Worm (Caenorhabditis elegans) whole organism, early embryonic: Measurements from ENCODE around the gene srsx-29.

Experiments
- B0310.2 ChIP-seq: sonication (generic microtip); optimal IDR thresholded peaks from 2 replicates; lab custom pipeline; 2016; ENCODE audit warnings: mild to moderate bottlenecking, missing genetic modification characterization, missing compliant biosample characterization
- F13C5.2 ChIP-seq: sonication (generic microtip); optimal IDR thresholded peaks from 2 replicates; lab custom pipeline; 2017; ENCODE audit warnings: mild to moderate bottlenecking, missing genetic modification characterization, inconsistent platforms, missing compliant biosample characterization
- aly-1 ChIP-seq: sonication (generic microtip); optimal IDR thresholded peaks from 2 replicates; lab custom pipeline; 2016; ENCODE audit warnings: missing genetic modification characterization, missing compliant biosample characterization
- ama-1 ChIP-seq: fragments of 150-350 bp; optimal IDR thresholded peaks from 2 replicates; lab custom pipeline; 2014
- ceh-13 ChIP-seq: fragments of 200-800 bp; sonication (Bioruptor generic); optimal IDR thresholded peaks from 2 replicates; lab custom pipeline; 2018; ENCODE audit warnings: mild to moderate bottlenecking, missing genetic modification characterization, missing compliant biosample characterization
- ceh-36 ChIP-seq: sonication (generic microtip); optimal IDR thresholded peaks from 2 replicates; lab custom pipeline; 2016; ENCODE audit warnings: missing genetic modification characterization, inconsistent platforms, missing compliant biosample characterization
- ets-7 ChIP-seq: sonication (generic microtip); optimal IDR thresholded peaks from 2 replicates; lab custom pipeline; 2016; ENCODE audit warnings: missing genotype, missing genetic modification characterization, missing compliant biosample characterization
- flt-1 ChIP-seq: fragments of 200-800 bp; sonication (Bioruptor generic); IDR thresholded peaks from 2 replicates; pipeline ENCODE4 v1.3.6; 2022; ENCODE audit warnings: missing genetic modification characterization, missing compliant biosample characterization
- hmbx-1 ChIP-seq: sonication (generic microtip); optimal IDR thresholded peaks from 2 replicates; lab custom pipeline; 2016; ENCODE audit warnings: mild to moderate bottlenecking, missing genetic modification characterization, missing compliant biosample characterization
- hmg-4 ChIP-seq: fragments of 200-800 bp; sonication (Bioruptor generic); optimal IDR thresholded peaks from 2 replicates; lab custom pipeline; 2018; ENCODE audit warnings: mild to moderate bottlenecking, missing genetic modification characterization, missing compliant biosample characterization
- hnd-1 ChIP-seq: sonication (generic microtip); optimal IDR thresholded peaks from 2 replicates; lab custom pipeline; 2016; ENCODE audit warnings: missing genetic modification characterization, missing compliant biosample characterization
- pes-1 ChIP-seq: fragments of 200-800 bp; sonication (Bioruptor generic); IDR thresholded peaks from 2 replicates; pipeline ENCODE4 v1.3.6; 2022; ENCODE audit warnings: missing genetic modification reagents, missing genetic modification characterization, missing compliant biosample characterization
- scrt-1 ChIP-seq: fragments of 200-800 bp; sonication (Bioruptor generic); IDR thresholded peaks from 2 replicates; pipeline ENCODE4 v1.3.6; 2022; ENCODE audit warnings: missing genetic modification characterization, missing compliant biosample characterization
- sea-1 ChIP-seq: fragments of 200-800 bp; sonication (Bioruptor generic); conservative IDR thresholded peaks from 2 replicates; pipeline ENCODE4 v1.3.6; 2022; ENCODE audit warnings: missing genetic modification characterization, missing compliant biosample characterization
- tbx-11 ChIP-seq: fragments of 200-800 bp; sonication (Bioruptor generic); IDR thresholded peaks from 2 replicates; pipeline ENCODE4 v1.3.6; 2022; ENCODE audit warnings: missing genetic modification characterization, missing compliant biosample characterization
- tbx-37 ChIP-seq: fragments of 200-800 bp; sonication (Bioruptor generic); conservative IDR thresholded peaks from 2 replicates; pipeline ENCODE4 v1.3.6; 2022; ENCODE audit warnings: missing genetic modification reagents, missing genetic modification characterization, missing compliant biosample characterization
- tra-4 ChIP-seq: sonication (generic microtip); optimal IDR thresholded peaks from 2 replicates; lab custom pipeline; 2017; ENCODE audit warnings: missing genetic modification characterization, missing compliant biosample characterization

srsx-29 gene

DNA sequence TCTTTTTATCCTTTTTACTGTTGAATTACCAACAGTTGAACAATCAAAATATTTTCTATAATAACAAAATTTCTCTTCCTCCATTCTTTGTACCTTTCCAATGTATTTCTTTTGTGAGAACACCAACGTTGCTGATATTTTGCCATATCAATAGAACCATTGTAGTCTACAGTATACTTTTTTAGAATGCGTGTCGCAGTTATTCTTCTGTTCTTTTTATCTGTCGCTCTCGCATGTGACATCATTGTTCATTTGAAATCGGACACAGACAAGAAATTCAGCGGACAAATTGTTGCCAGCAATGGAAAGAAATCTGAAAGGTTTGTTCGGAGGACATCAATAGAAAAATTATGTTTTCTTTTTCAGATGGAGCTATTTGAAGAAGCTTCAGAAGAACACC, 47.1 kb downstream of the srsx-29 start, which contains the start of gene ZK856.7:
Gene ZK856.7 (plus strand): TSS at position 186 of the 400 bp plus-strand sequence.
- TF ChIP-seq F13C5.2 (no peak), flt-1 (GFP tag; lab: Robert Waterston, UW) (no peak), aly-1 (tag; lab: Kevin White, UChicago) (no peak), hmg-4 (GFP tag; lab: Kevin White, UChicago) (no peak), B0310.2 (tag; lab: Kevin White, UChicago) (no peak), tbx-11 (no peak), hnd-1 (tag; lab: Kevin White, UChicago) (no peak), tra-4 (tag; lab: Kevin White, UChicago) (no peak), hmbx-1 (tag; lab: Kevin White, UChicago) (no peak), ceh-36 (no peak), pes-1 (GFP tag; lab: Robert Waterston, UW) (no peak), ets-7 (no peak), sea-1 (no peak), ceh-13 (GFP tag; lab: Kevin White, UChicago) (no peak), scrt-1 (GFP tag; lab: Robert Waterston, UW) (no peak), ama-1 (lab: Kevin White, UChicago) (no peak), tbx-37 (GFP tag; lab: Robert Waterston, UW) (no peak)

DNA sequence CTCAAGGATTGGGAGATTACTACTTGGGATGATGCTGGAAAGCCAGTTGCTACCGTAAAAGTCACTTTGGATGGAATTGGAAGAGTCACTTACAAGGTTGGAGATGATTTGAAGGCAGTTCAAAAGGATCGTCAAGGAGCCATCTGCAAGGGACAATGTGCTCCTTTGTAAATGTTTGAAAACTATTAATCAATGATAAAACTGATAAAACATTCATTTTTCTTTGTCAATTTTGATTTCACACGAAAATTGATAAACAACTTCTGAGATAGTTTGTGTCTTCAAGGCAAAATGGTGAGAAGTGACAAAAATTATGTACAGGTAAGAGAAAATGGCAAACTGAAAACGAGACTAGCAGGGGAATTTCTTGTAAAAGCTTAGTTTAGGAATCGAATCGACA, 47.5 kb downstream of the srsx-29 start:
- no peak for TF ChIP-seq tbx-11

DNA sequence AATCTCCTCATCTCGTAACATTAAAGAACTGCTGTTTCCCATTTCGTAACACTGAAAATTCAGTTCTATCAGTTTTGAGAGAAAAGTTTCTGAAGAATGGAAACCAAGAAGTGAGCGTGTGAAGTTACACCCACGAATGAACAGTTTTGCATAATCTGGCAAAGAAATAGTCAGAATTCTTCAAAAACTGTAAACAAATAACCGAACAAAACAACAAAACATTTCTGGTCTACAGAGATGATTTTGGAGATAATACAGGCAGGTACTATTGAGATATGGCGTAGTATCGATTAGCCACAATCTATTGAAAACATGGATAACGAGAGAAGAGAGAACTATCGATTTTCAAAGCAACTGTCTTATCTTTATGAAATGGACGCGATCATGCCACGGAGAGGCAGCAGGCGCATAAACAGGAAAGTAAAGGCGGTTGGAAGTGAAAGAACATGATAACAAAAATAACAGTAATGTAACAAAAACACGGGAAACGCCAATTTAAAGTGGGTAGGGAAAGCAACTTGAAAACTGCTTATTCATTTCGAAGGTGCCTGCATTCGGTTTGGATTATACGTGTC, 48.7 kb downstream of the srsx-29 start, which contains the start of gene chpf-1:
Gene chpf-1 (minus strand): TSS at position 51 of the 575 bp plus-strand sequence.
- TF ChIP-seq aly-1 (tag; lab: Kevin White, UChicago): no peak
- no peak for TF ChIP-seq ets-7
- TF ChIP-seq B0310.2 (tag; lab: Kevin White, UChicago): no peak
- TF ChIP-seq pes-1 (GFP tag; lab: Robert Waterston, UW): no peak
- no peak for TF ChIP-seq tra-4 (tag; lab: Kevin White, UChicago)
- TF ChIP-seq ceh-36: no peak
- TF ChIP-seq hmbx-1 (tag; lab: Kevin White, UChicago): no peak
- no peak for TF ChIP-seq flt-1 (GFP tag; lab: Robert Waterston, UW)
- no peak for TF ChIP-seq ceh-13 (GFP tag; lab: Kevin White, UChicago)

- TF ChIP-seq sea-1: no peak
These were observed 50.1 kb downstream of the srsx-29 start, which contains the start of the genes ZK856.19 and ZK856.11 for ce11 chrV:10204863-10205338. Gene ZK856.19 (minus strand): TSS chrV:10204913. Gene ZK856.11 (minus strand): TSS chrV:10204938.

DNA sequence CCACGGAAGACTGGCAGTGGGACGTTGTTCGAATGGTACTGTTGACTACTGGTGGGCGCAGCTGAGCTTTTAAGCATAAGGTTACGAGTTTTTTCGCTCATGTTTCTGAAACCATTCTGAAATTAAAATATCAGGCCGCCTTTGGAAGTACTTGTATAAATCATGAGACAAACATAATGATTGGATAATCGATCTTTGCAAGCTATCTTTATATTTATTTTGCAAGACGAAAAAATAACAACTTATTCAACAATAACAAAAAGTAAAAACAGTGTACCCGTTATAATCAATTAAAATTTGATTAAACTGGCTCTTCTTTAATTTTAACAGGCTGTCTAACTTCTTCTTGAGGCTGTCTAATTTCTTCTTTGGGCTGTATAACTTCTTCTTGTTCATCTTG, 50.7 kb downstream of the srsx-29 start, which contains the start of gene ZK856.16:
Gene ZK856.16 (minus strand): TSS at position 101 of the 400 bp plus-strand sequence.
- no peak for TF ChIP-seq B0310.2 (tag; lab: Kevin White, UChicago)
- TF ChIP-seq ceh-13 (GFP tag; lab: Kevin White, UChicago): no peak
- no peak for TF ChIP-seq sea-1
- TF ChIP-seq ceh-36: no peak
- no peak for TF ChIP-seq aly-1 (tag; lab: Kevin White, UChicago)
- no peak for TF ChIP-seq tra-4 (tag; lab: Kevin White, UChicago)
- TF ChIP-seq flt-1 (GFP tag; lab: Robert Waterston, UW): no peak
- TF ChIP-seq ama-1 (lab: Kevin White, UChicago): no peak
- no peak for TF ChIP-seq hmg-4 (GFP tag; lab: Kevin White, UChicago)
- TF ChIP-seq F13C5.2: no peak
- no peak for TF ChIP-seq tbx-11
- TF ChIP-seq hnd-1 (tag; lab: Kevin White, UChicago): no peak
- TF ChIP-seq tbx-37 (GFP tag; lab: Robert Waterston, UW): no peak
- no peak for TF ChIP-seq scrt-1 (GFP tag; lab: Robert Waterston, UW)
- TF ChIP-seq pes-1 (GFP tag; lab: Robert Waterston, UW): no peak
- no peak for TF ChIP-seq hmbx-1 (tag; lab: Kevin White, UChicago)
